Fruit fly (Drosophila melanogaster) whole organism, wandering third instar larva: ENCODE data around the gene ARY.
"Not testable (repeated sequence)": the region's sequence is repeated elsewhere in the genome, so short reads cannot be mapped to it uniquely, and the experiment has no call there.

Experiments used
- CG32264 ChIP-seq: fragments of 200-800 bp; sonication (Bioruptor generic); optimal IDR thresholded peaks from 2 replicates; lab custom pipeline; 2016; ENCODE audit warnings: missing biosample characterization, missing genetic modification characterization
- Hr83 ChIP-seq: fragments of 200-300 bp; sonication (Bioruptor generic); optimal IDR thresholded peaks from 2 replicates; lab custom pipeline; 2016; ENCODE audit warnings: missing biosample characterization, mild to moderate bottlenecking, missing genetic modification characterization, moderate library complexity; ENCODE audit not compliant: poor library complexity, severe bottlenecking
- fru ChIP-seq: fragments of 200-800 bp; sonication (Bioruptor generic); optimal IDR thresholded peaks from 3 replicates; lab custom pipeline; 2016; ENCODE audit warnings: missing biosample characterization, mild to moderate bottlenecking, missing genetic modification characterization

Gene ARY

dm6 chrY:702130-702529 is at the start of gene ARY:
Gene ARY (plus strand): TSS chrY:702430.
- TF ChIP-seq Hr83, CG32264, fru (GFP tag; lab: Kevin White, UChicago): not testable (repeated sequence)
